Worm (Caenorhabditis elegans): Measurements from ENCODE around the gene ZC84.7.

ce11 chrIII:9145765-9146164 lies 40.1 kb upstream of the ZC84.7 start, which contains the start of gene ZK512.8:
- TF ChIP-seq ref-1 (GFP tag; conservative IDR thresholded peaks at IDR 0.05) (no peak), klf-2 (GFP tag; conservative IDR thresholded peaks at IDR 0.05) (no peak), flt-1 (GFP tag; IDR thresholded peaks at IDR 0.05) (no peak), cog-1 (tag; optimal IDR thresholded peaks at IDR 0.05) (no peak), T22C8.4 (GFP tag; IDR thresholded peaks at IDR 0.05) (no peak), med-1 (GFP tag; optimal IDR thresholded peaks at IDR 0.05; ENCODE audit: insufficient read depth) (no peak), ztf-29 (GFP tag; IDR thresholded peaks at IDR 0.05) (no peak)
